Worm (Caenorhabditis elegans) whole organism, L1 larva: Measurements from ENCODE around the gene T27E7.9.

Experiments
- C16A3.4 ChIP-seq: fragments of 150-350 bp; optimal IDR thresholded peaks from 2 replicates; lab custom pipeline; 2014; ENCODE audit warnings: missing biosample characterization, missing genetic modification characterization
- F16B12.6 ChIP-seq: fragments of 150-350 bp; optimal IDR thresholded peaks from 2 replicates; lab custom pipeline; 2014; ENCODE audit warnings: missing biosample characterization, missing genetic modification characterization
- alr-1 ChIP-seq: fragments of 200-800 bp; sonication (Bioruptor generic); optimal IDR thresholded peaks from 2 replicates; lab custom pipeline; 2018; ENCODE audit warnings: borderline replicate concordance, mild to moderate bottlenecking, missing genetic modification characterization, missing compliant biosample characterization
- aly-2 ChIP-seq: fragments of 150-350 bp; optimal IDR thresholded peaks from 2 replicates; lab custom pipeline; 2014; ENCODE audit warnings: missing biosample characterization, missing genetic modification characterization
- dpl-1 ChIP-seq, 3 experiments: fragments of 150-350 bp in 2 of 3; sonication (generic microtip) in 1 of 3; optimal IDR thresholded peaks; 2 replicates each; lab custom pipeline; 2014 to 2017; ENCODE audit warnings: missing biosample characterization in 3 of 3, missing genetic modification characterization in 3 of 3, missing genetic modification reagents in 3 of 3
- dsc-1 ChIP-seq: sonication (generic microtip); optimal IDR thresholded peaks from 2 replicates; lab custom pipeline; 2016; ENCODE audit warnings: mild to moderate bottlenecking, missing genetic modification characterization, missing compliant biosample characterization
- efl-1 ChIP-seq, 4 experiments: fragments of 150-350 bp; optimal IDR thresholded peaks in 3 of 4; peaks in 1 of 4; 1 replicate in 1 of 4; 2 replicates in 3 of 4; lab custom pipeline; 2014; ENCODE audit warnings: missing biosample characterization in 2 of 4, missing genetic modification characterization in 2 of 4, missing genetic modification reagents in 2 of 4
- efl-3 ChIP-seq: fragments of 200-800 bp; sonication (Bioruptor generic); optimal IDR thresholded peaks from 2 replicates; lab custom pipeline; 2018; ENCODE audit warnings: mild to moderate bottlenecking, missing genetic modification characterization, missing compliant biosample characterization
- egl-13 ChIP-seq: sonication (generic microtip); optimal IDR thresholded peaks from 2 replicates; lab custom pipeline; 2016; ENCODE audit warnings: missing genotype, missing genetic modification reagents, missing genetic modification characterization, missing compliant biosample characterization
- elt-2 ChIP-seq: sonication (generic microtip); optimal IDR thresholded peaks from 2 replicates; lab custom pipeline; 2016; ENCODE audit warnings: missing genetic modification characterization, mild to moderate bottlenecking, inconsistent platforms, missing compliant biosample characterization, missing genetic modification reagents
- elt-3 ChIP-seq, 6 experiments: fragments of 150-350 bp in 1 of 6; sonication (generic microtip); optimal IDR thresholded peaks; 2 replicates each; lab custom pipeline; 2017 to 2018; ENCODE audit warnings: missing biosample characterization in 6 of 6, missing genetic modification characterization in 6 of 6, inconsistent platforms in 1 of 6
- fkh-10 ChIP-seq: sonication (generic microtip); optimal IDR thresholded peaks from 2 replicates; lab custom pipeline; 2017; ENCODE audit warnings: missing biosample characterization, missing genetic modification reagents, missing genetic modification characterization
- fkh-4 ChIP-seq: sonication (generic microtip); optimal IDR thresholded peaks from 2 replicates; lab custom pipeline; 2016; ENCODE audit warnings: missing compliant biosample characterization, missing genetic modification characterization, borderline replicate concordance
- grh-1 ChIP-seq: fragments of 200-800 bp; sonication (Bioruptor generic); IDR thresholded peaks from 2 replicates; pipeline ENCODE4 v1.3.6; 2022; ENCODE audit warnings: missing genetic modification reagents, missing genetic modification characterization, missing compliant biosample characterization
- irx-1 ChIP-seq: sonication (generic microtip); optimal IDR thresholded peaks from 2 replicates; lab custom pipeline; 2016; ENCODE audit warnings: missing genetic modification characterization, missing compliant biosample characterization
- jun-1 ChIP-seq: fragments of 150-350 bp; optimal IDR thresholded peaks from 2 replicates; lab custom pipeline; 2014; ENCODE audit warnings: missing biosample characterization, missing genetic modification reagents, missing genetic modification characterization
- lin-13 ChIP-seq: fragments of 150-350 bp; optimal IDR thresholded peaks from 2 replicates; lab custom pipeline; 2014; ENCODE audit warnings: missing biosample characterization, missing genetic modification reagents, missing genetic modification characterization
- lin-14 ChIP-seq: fragments of 200-800 bp; sonication (Bioruptor generic); optimal IDR thresholded peaks from 2 replicates; lab custom pipeline; 2018; ENCODE audit warnings: mild to moderate bottlenecking, missing genetic modification characterization, moderate library complexity, missing compliant biosample characterization
- lin-15B ChIP-seq: fragments of 150-350 bp; sonication (generic microtip); optimal IDR thresholded peaks from 3 replicates; lab custom pipeline; 2014; ENCODE audit warnings: missing biosample characterization, missing genetic modification characterization
- lin-35 ChIP-seq, 2 experiments: fragments of 150-350 bp; optimal IDR thresholded peaks; 2 replicates each; lab custom pipeline; 2014; ENCODE audit warnings: missing biosample characterization in 2 of 2, missing genetic modification characterization in 2 of 2, missing genetic modification reagents in 2 of 2
- lsy-2 ChIP-seq, 2 experiments: fragments of 150-350 bp; optimal IDR thresholded peaks; 2 replicates each; lab custom pipeline; 2014; ENCODE audit warnings: missing biosample characterization in 2 of 2, missing genetic modification characterization in 2 of 2
- mep-1 ChIP-seq: fragments of 150-350 bp; optimal IDR thresholded peaks from 2 replicates; lab custom pipeline; 2014; ENCODE audit warnings: missing biosample characterization, missing genetic modification characterization
- nhr-19 ChIP-seq: fragments of 200-800 bp; sonication (Bioruptor generic); conservative IDR thresholded peaks from 2 replicates; pipeline ENCODE4 v1.3.6; 2022; ENCODE audit warnings: missing genetic modification characterization, missing compliant biosample characterization
- nhr-237 ChIP-seq: fragments of 150-350 bp; optimal IDR thresholded peaks from 2 replicates; lab custom pipeline; 2014; ENCODE audit warnings: missing biosample characterization, missing genetic modification characterization
- nhr-47 ChIP-seq: sonication (generic microtip); optimal IDR thresholded peaks from 2 replicates; lab custom pipeline; 2016; ENCODE audit warnings: mild to moderate bottlenecking, missing genetic modification characterization, moderate library complexity, missing compliant biosample characterization
- nhr-71 ChIP-seq: sonication (generic microtip); optimal IDR thresholded peaks from 2 replicates; lab custom pipeline; 2016; ENCODE audit warnings: mild to moderate bottlenecking, missing genetic modification characterization, moderate library complexity, missing compliant biosample characterization
- nhr-76 ChIP-seq: sonication (generic microtip); optimal IDR thresholded peaks from 2 replicates; lab custom pipeline; 2017; ENCODE audit warnings: missing biosample characterization, missing genetic modification characterization
- nhr-90 ChIP-seq: sonication (generic microtip); optimal IDR thresholded peaks from 2 replicates; lab custom pipeline; 2016; ENCODE audit warnings: mild to moderate bottlenecking, missing genetic modification characterization, missing compliant biosample characterization; ENCODE audit not compliant: poor library complexity
- rnt-1 ChIP-seq: sonication (generic microtip); optimal IDR thresholded peaks from 2 replicates; lab custom pipeline; 2016; ENCODE audit warnings: mild to moderate bottlenecking, missing genetic modification characterization, moderate library complexity, missing compliant biosample characterization
- snpc-4 ChIP-seq: fragments of 150-350 bp; optimal IDR thresholded peaks from 2 replicates; lab custom pipeline; 2014; ENCODE audit warnings: missing biosample characterization, missing genetic modification characterization
- sup-37 ChIP-seq: fragments of 200-800 bp; sonication (Bioruptor generic); optimal IDR thresholded peaks from 2 replicates; lab custom pipeline; 2018; ENCODE audit warnings: mild to moderate bottlenecking, missing genetic modification characterization, missing compliant biosample characterization
- tlp-1 ChIP-seq: fragments of 150-350 bp; optimal IDR thresholded peaks from 2 replicates; lab custom pipeline; 2014; ENCODE audit warnings: missing biosample characterization, missing genetic modification characterization
- unc-30 ChIP-seq: sonication (generic microtip); optimal IDR thresholded peaks from 2 replicates; lab custom pipeline; 2017; ENCODE audit warnings: missing biosample characterization, missing genetic modification characterization
- unc-98 ChIP-seq: fragments of 200-800 bp; sonication (Bioruptor generic); IDR thresholded peaks from 2 replicates; pipeline ENCODE4 v1.3.6; 2022; ENCODE audit warnings: missing genetic modification characterization, missing compliant biosample characterization
- xbp-1 ChIP-seq: sonication (generic microtip); optimal IDR thresholded peaks from 2 replicates; lab custom pipeline; 2016; ENCODE audit warnings: missing genetic modification characterization, missing compliant biosample characterization
- ztf-11 ChIP-seq, 2 experiments: sonication (generic microtip); optimal IDR thresholded peaks; 2 replicates each; lab custom pipeline; 2016 to 2017; ENCODE audit warnings: missing genetic modification characterization in 2 of 2, missing biosample characterization in 1 of 2, missing compliant biosample characterization in 1 of 2
- ztf-4 ChIP-seq: fragments of 150-350 bp; optimal IDR thresholded peaks from 2 replicates; lab custom pipeline; 2014; ENCODE audit warnings: missing biosample characterization, missing genetic modification characterization

Gene T27E7.9

ce11 chrIV:14519423-14519822 lies 29.8 kb downstream of the T27E7.9 start, which contains the start of the genes Y57G11A.2 and T27E7.1:
Y57G11A.2 (minus strand) TSS chrIV:14519523.
T27E7.1 (plus strand) TSS chrIV:14519759.
- TF ChIP-seq jun-1 (tag; lab: Kevin White, UChicago) (no peak), rnt-1 (tag; lab: Kevin White, UChicago) (no peak), efl-1 (optimal IDR thresholded peaks at IDR 0.05; lab: Kevin White, UChicago) (no peak), efl-1 (GFP tag; optimal IDR thresholded peaks at IDR 0.05 in 1 of 2; lab: Kevin White, UChicago) (peak in 1 of 2 experiments; percentile 51), egl-13 (tag; lab: Kevin White, UChicago) (no peak), C16A3.4 (tag; lab: Kevin White, UChicago) (no peak), sup-37 (GFP tag; lab: Kevin White, UChicago) (no peak)

ce11 chrIV:14515162-14515561 lies 34.0 kb downstream of the T27E7.9 start:
- no peak for TF ChIP-seq F16B12.6 (tag; lab: Kevin White, UChicago)
- no peak for TF ChIP-seq unc-98 (GFP tag; lab: Robert Waterston, UW)
- no peak for TF ChIP-seq unc-30 (tag; lab: Kevin White, UChicago)
- TF ChIP-seq nhr-71 (tag; lab: Kevin White, UChicago), result no peak
- TF ChIP-seq elt-2, result no peak
- no peak for TF ChIP-seq lin-14 (GFP tag; lab: Kevin White, UChicago)
- no peak for TF ChIP-seq nhr-19
- TF ChIP-seq alr-1 (tag; lab: Kevin White, UChicago), result no peak
- no peak for TF ChIP-seq fkh-10 (GFP tag; lab: Kevin White, UChicago)
- TF ChIP-seq xbp-1 (tag; lab: Kevin White, UChicago), result no peak
- TF ChIP-seq ztf-11 (tag; optimal IDR thresholded peaks at IDR 0.05; lab: Kevin White, UChicago), result no peak
- no peak for TF ChIP-seq lin-35 (GFP tag; optimal IDR thresholded peaks at IDR 0.05; lab: Kevin White, UChicago)
- TF ChIP-seq, all 84 proteins: peak for 0

ce11 chrIV:14512405-14512804 lies 36.8 kb downstream of the T27E7.9 start, which contains the start of gene Y57G11A.5:
Y57G11A.5 (minus strand) TSS chrIV:14512505.
- TF ChIP-seq dpl-1 (GFP tag; optimal IDR thresholded peaks at IDR 0.05; lab: Kevin White, UChicago), result no peak
- no peak for TF ChIP-seq nhr-90 (tag; lab: Kevin White, UChicago)
- TF ChIP-seq fkh-4 (tag; lab: Kevin White, UChicago), result no peak
- no peak for TF ChIP-seq ztf-11 (tag; optimal IDR thresholded peaks at IDR 0.05; lab: Kevin White, UChicago)
- TF ChIP-seq efl-3 (GFP tag; lab: Kevin White, UChicago), result no peak
- TF ChIP-seq elt-3 (tag; optimal IDR thresholded peaks at IDR 0.05; lab: Kevin White, UChicago), result no peak
- no peak for TF ChIP-seq lin-15B (tag; lab: Kevin White, UChicago)
- TF ChIP-seq irx-1 (tag; lab: Kevin White, UChicago), result no peak
- TF ChIP-seq snpc-4 (tag; lab: Kevin White, UChicago), result no peak
- TF ChIP-seq nhr-47 (tag; lab: Kevin White, UChicago), result no peak
- no peak for TF ChIP-seq ztf-4 (tag; lab: Kevin White, UChicago)
- no peak for TF ChIP-seq nhr-237 (tag; lab: Kevin White, UChicago)
- no peak for TF ChIP-seq aly-2 (tag; lab: Kevin White, UChicago)
- TF ChIP-seq grh-1 (GFP tag; lab: Robert Waterston, UW), result no peak
- TF ChIP-seq lin-13 (GFP tag; lab: Kevin White, UChicago), result no peak

- TF ChIP-seq mep-1 (tag; lab: Kevin White, UChicago), result no peak
- peak; percentile 59 for TF ChIP-seq rnt-1 (tag; lab: Kevin White, UChicago)
- peak; percentile 31 for TF ChIP-seq dsc-1 (tag; lab: Kevin White, UChicago)
- no peak for TF ChIP-seq efl-1 (optimal IDR thresholded peaks at IDR 0.05; lab: Kevin White, UChicago)
- peak in 1 of 2 experiments; percentile 75 for TF ChIP-seq efl-1 (GFP tag; optimal IDR thresholded peaks at IDR 0.05 in 1 of 2; lab: Kevin White, UChicago)
- no peak for TF ChIP-seq dpl-1 (GFP tag; optimal IDR thresholded peaks at IDR 0.05; lab: Kevin White, UChicago)
- peak in 1 of 2 experiments; percentile 8 for TF ChIP-seq lsy-2 (tag; optimal IDR thresholded peaks at IDR 0.05; lab: Kevin White, UChicago)
- no peak for TF ChIP-seq tlp-1 (tag; lab: Kevin White, UChicago)
- TF ChIP-seq nhr-76, result no peak
- TF ChIP-seq, all 84 proteins: peak for 4
Observed at ce11 chrIV:14506995-14507394, 42.2 kb downstream of the T27E7.9 start.
